Fruit fly (Drosophila melanogaster) whole organism, embryonic: ENCODE data around the gene CG5506.

Source experiments
- Aef1 ChIP-seq: fragments of 200-800 bp; sonication (Bioruptor generic); IDR thresholded peaks from 3 replicates; pipeline ENCODE4 v1.3.6; 2022; ENCODE audit warnings: missing biosample characterization, missing genetic modification characterization
- CG1024 ChIP-seq: fragments of 200-800 bp; sonication (Bioruptor generic); IDR thresholded peaks from 2 replicates; pipeline ENCODE4 v1.3.6; 2022; ENCODE audit warnings: missing biosample characterization, missing genetic modification characterization
- CG10274 ChIP-seq: fragments of 200-800 bp; sonication (Bioruptor generic); optimal IDR thresholded peaks from 3 replicates; lab custom pipeline; 2017; ENCODE audit warnings: missing biosample characterization, mild to moderate bottlenecking, missing genetic modification characterization
- CG10543 ChIP-seq: fragments of 200-800 bp; sonication (Bioruptor generic); optimal IDR thresholded peaks from 3 replicates; lab custom pipeline; 2017; ENCODE audit warnings: missing biosample characterization, mild to moderate bottlenecking, missing genetic modification characterization, moderate library complexity
- CG11723 ChIP-seq: fragments of 200-800 bp; sonication (Bioruptor generic); optimal IDR thresholded peaks from 2 replicates; lab custom pipeline; 2017; ENCODE audit warnings: missing biosample characterization, mild to moderate bottlenecking, missing genetic modification characterization
- CG12942 ChIP-seq: fragments of 200-800 bp; sonication (Bioruptor generic); optimal IDR thresholded peaks from 3 replicates; lab custom pipeline; 2016; ENCODE audit warnings: missing biosample characterization, missing genetic modification characterization
- CG17328 ChIP-seq: fragments of 200-800 bp; sonication (Bioruptor generic); IDR thresholded peaks from 2 replicates; pipeline ENCODE4 v1.3.6; 2022; ENCODE audit warnings: missing biosample characterization, missing genetic modification characterization
- CG2678 ChIP-seq: fragments of 200-800 bp; sonication (Bioruptor generic); optimal IDR thresholded peaks from 3 replicates; lab custom pipeline; 2019; ENCODE audit warnings: missing biosample characterization, mild to moderate bottlenecking, missing genetic modification characterization, moderate library complexity
- CG2889 ChIP-seq: fragments of 200-800 bp; sonication (Bioruptor generic); IDR thresholded peaks from 3 replicates; pipeline ENCODE4 v1.3.6; 2022; ENCODE audit warnings: missing biosample characterization, missing genetic modification characterization
- CG34376 ChIP-seq: fragments of 200-800 bp; sonication (Bioruptor generic); optimal IDR thresholded peaks from 2 replicates; lab custom pipeline; 2018; ENCODE audit warnings: missing biosample characterization, mild to moderate bottlenecking, missing genetic modification characterization
- CG7839 ChIP-seq: fragments of 200-800 bp; sonication (Bioruptor generic); optimal IDR thresholded peaks from 3 replicates; lab custom pipeline; 2018; ENCODE audit warnings: missing biosample characterization, mild to moderate bottlenecking, missing genetic modification characterization, moderate library complexity
- CG8944 ChIP-seq: fragments of 200-800 bp; sonication (Bioruptor generic); optimal IDR thresholded peaks from 3 replicates; lab custom pipeline; 2016; ENCODE audit warnings: missing biosample characterization, missing genetic modification characterization
- CrebB ChIP-seq: fragments of 200-800 bp; sonication (Bioruptor generic); optimal IDR thresholded peaks from 3 replicates; lab custom pipeline; 2018; ENCODE audit warnings: missing biosample characterization, mild to moderate bottlenecking, missing genetic modification characterization
- Dbx ChIP-seq: fragments of 200-800 bp; sonication (Bioruptor generic); IDR thresholded peaks from 3 replicates; pipeline ENCODE4 v1.3.6; 2022; ENCODE audit warnings: missing biosample characterization, missing genetic modification characterization
- Dek ChIP-seq: fragments of 200-800 bp; sonication (Bioruptor generic); optimal IDR thresholded peaks from 3 replicates; lab custom pipeline; 2019; ENCODE audit warnings: missing biosample characterization, mild to moderate bottlenecking, missing genetic modification characterization, moderate library complexity
- Eip74EF ChIP-seq, 2 experiments: fragments of 200-800 bp in 1 of 2; fragments of >200 bp in 1 of 2; sonication (Bioruptor generic) in 1 of 2; optimal IDR thresholded peaks; 2 replicates each; lab custom pipeline; 2017 to 2019; ENCODE audit warnings: missing biosample characterization in 2 of 2, missing genetic modification characterization in 2 of 2, mild to moderate bottlenecking in 1 of 2, moderate library complexity in 1 of 2
- Hand ChIP-seq: fragments of 200-800 bp; sonication (Bioruptor generic); optimal IDR thresholded peaks from 2 replicates; lab custom pipeline; 2017; ENCODE audit warnings: mild to moderate bottlenecking, missing biosample characterization, missing genetic modification reagents, missing genetic modification characterization
- Hr3 ChIP-seq: fragments of 200-800 bp; sonication (Bioruptor generic); optimal IDR thresholded peaks from 3 replicates; lab custom pipeline; 2016; ENCODE audit warnings: missing biosample characterization, missing genetic modification characterization
- Hr78 ChIP-seq, 2 experiments: fragments of 200-800 bp in 1 of 2; fragments of >200 bp in 1 of 2; sonication (Bioruptor generic) in 1 of 2; optimal IDR thresholded peaks; 2 replicates each; lab custom pipeline; 2017 to 2019; ENCODE audit warnings: missing biosample characterization in 2 of 2, missing genetic modification characterization in 2 of 2, mild to moderate bottlenecking in 1 of 2, moderate library complexity in 1 of 2
- MESR4 ChIP-seq: fragments of 200-800 bp; sonication (Bioruptor generic); optimal IDR thresholded peaks from 2 replicates; lab custom pipeline; 2018; ENCODE audit warnings: missing biosample characterization, mild to moderate bottlenecking, missing genetic modification characterization, moderate library complexity
- MTF-1 ChIP-seq: fragments of 200-800 bp; sonication (Bioruptor generic); optimal IDR thresholded peaks from 2 replicates; lab custom pipeline; 2018; ENCODE audit warnings: missing biosample characterization, mild to moderate bottlenecking, missing genetic modification characterization, borderline replicate concordance
- Mes4 ChIP-seq: fragments of 200-800 bp; sonication (Bioruptor generic); optimal IDR thresholded peaks from 2 replicates; lab custom pipeline; 2016; ENCODE audit warnings: missing biosample characterization, missing genetic modification characterization
- Stat92E ChIP-seq, 3 experiments: fragments of >200 bp in 2 of 3; fragments of 200-800 bp in 1 of 3; sonication (Bioruptor generic) in 1 of 3; optimal IDR thresholded peaks; 2 replicates each; lab custom pipeline; 2017 to 2019; ENCODE audit warnings: missing biosample characterization in 3 of 3, missing genetic modification characterization in 3 of 3, mild to moderate bottlenecking in 1 of 3, moderate library complexity in 1 of 3
- corto ChIP-seq: fragments of 200-800 bp; sonication (Bioruptor generic); optimal IDR thresholded peaks from 2 replicates; lab custom pipeline; 2016; ENCODE audit warnings: missing biosample characterization, mild to moderate bottlenecking, missing genetic modification characterization, moderate library complexity
- crc ChIP-seq: fragments of 200-800 bp; sonication (Bioruptor generic); optimal IDR thresholded peaks from 2 replicates; lab custom pipeline; 2016; ENCODE audit warnings: missing biosample characterization, missing genetic modification characterization
- cwo ChIP-seq: fragments of 200-800 bp; sonication (Bioruptor generic); optimal IDR thresholded peaks from 3 replicates; lab custom pipeline; 2017; ENCODE audit warnings: missing biosample characterization, missing genetic modification characterization, mild to moderate bottlenecking, moderate library complexity, missing genetic modification reagents
- ewg ChIP-seq: fragments of 200-800 bp; sonication (Bioruptor generic); optimal IDR thresholded peaks from 3 replicates; lab custom pipeline; 2017; ENCODE audit warnings: mild to moderate bottlenecking, missing biosample characterization, missing genetic modification reagents, missing genetic modification characterization
- exex ChIP-seq: fragments of 200-800 bp; sonication (Bioruptor generic); optimal IDR thresholded peaks from 4 replicates; lab custom pipeline; 2018; ENCODE audit warnings: missing biosample characterization, mild to moderate bottlenecking, missing genetic modification characterization, moderate library complexity
- fd96Cb ChIP-seq: fragments of 200-800 bp; sonication (Bioruptor generic); optimal IDR thresholded peaks from 2 replicates; lab custom pipeline; 2018; ENCODE audit warnings: missing biosample characterization, mild to moderate bottlenecking, missing genetic modification characterization, moderate library complexity
- gro ChIP-seq: fragments of 200-800 bp; sonication (Bioruptor generic); optimal IDR thresholded peaks from 2 replicates; lab custom pipeline; 2016; ENCODE audit warnings: missing biosample characterization, missing genetic modification characterization
- gsb ChIP-seq: fragments of 200-800 bp; sonication (Bioruptor generic); IDR thresholded peaks from 2 replicates; pipeline ENCODE4 v1.3.6; 2022; ENCODE audit warnings: missing biosample characterization, missing genetic modification characterization
- h ChIP-seq: fragments of >200 bp; optimal IDR thresholded peaks from 2 replicates; lab custom pipeline; 2017
- insv ChIP-seq, 2 experiments: fragments of 200-800 bp; sonication (Bioruptor generic); optimal IDR thresholded peaks; 3 replicates each; lab custom pipeline; 2016 to 2018; ENCODE audit warnings: missing biosample characterization in 2 of 2, missing genetic modification characterization in 2 of 2
- odd ChIP-seq: fragments of 200-800 bp; sonication (Bioruptor generic); optimal IDR thresholded peaks from 2 replicates; lab custom pipeline; 2017; ENCODE audit warnings: missing biosample characterization, mild to moderate bottlenecking, missing genetic modification characterization
- onecut ChIP-seq: fragments of 200-800 bp; sonication (Bioruptor generic); IDR thresholded peaks from 2 replicates; pipeline ENCODE4 v1.3.6; 2022; ENCODE audit warnings: missing biosample characterization, missing genetic modification characterization
- org-1 ChIP-seq: fragments of 200-800 bp; sonication (Bioruptor generic); optimal IDR thresholded peaks from 2 replicates; lab custom pipeline; 2017; ENCODE audit warnings: missing biosample characterization, missing genetic modification characterization
- pnt ChIP-seq: fragments of 200-800 bp; sonication (Bioruptor generic); optimal IDR thresholded peaks from 3 replicates; lab custom pipeline; 2016; ENCODE audit warnings: missing biosample characterization, missing genetic modification characterization
- row ChIP-seq: fragments of 200-800 bp; sonication (Bioruptor generic); IDR thresholded peaks from 3 replicates; pipeline ENCODE4 v1.3.6; 2022; ENCODE audit warnings: missing biosample characterization, missing genetic modification characterization
- sd ChIP-seq: fragments of 200-800 bp; sonication (Bioruptor generic); optimal IDR thresholded peaks from 3 replicates; lab custom pipeline; 2018; ENCODE audit warnings: missing biosample characterization, mild to moderate bottlenecking, missing genetic modification characterization, moderate library complexity
- sima ChIP-seq: fragments of 200-800 bp; sonication (Bioruptor generic); optimal IDR thresholded peaks from 2 replicates; lab custom pipeline; 2016; ENCODE audit warnings: missing biosample characterization, missing genetic modification characterization
- sisA ChIP-seq: fragments of 200-800 bp; sonication (Bioruptor generic); IDR thresholded peaks from 2 replicates; pipeline ENCODE4 v1.3.6; 2022; ENCODE audit warnings: missing biosample characterization, missing genetic modification characterization
- slou ChIP-seq: fragments of 200-800 bp; sonication (Bioruptor generic); optimal IDR thresholded peaks from 3 replicates; lab custom pipeline; 2016; ENCODE audit warnings: missing biosample characterization, missing genetic modification characterization
- sna ChIP-seq: fragments of 200-800 bp; sonication (Bioruptor generic); IDR thresholded peaks from 2 replicates; pipeline ENCODE4 v1.3.6; 2022; ENCODE audit warnings: missing biosample characterization, missing genetic modification characterization; ENCODE audit not compliant: partially characterized antibody
- tio ChIP-seq: fragments of 200-800 bp; sonication (Bioruptor generic); optimal IDR thresholded peaks from 2 replicates; lab custom pipeline; 2017; ENCODE audit warnings: missing biosample characterization, missing genetic modification characterization, inconsistent platforms
- unc-4 ChIP-seq: fragments of 200-800 bp; sonication (Bioruptor generic); IDR thresholded peaks from 2 replicates; pipeline ENCODE4 v1.3.6; 2022; ENCODE audit warnings: missing biosample characterization, missing genetic modification characterization; ENCODE audit not compliant: partially characterized antibody
- vfl ChIP-seq: fragments of 200-800 bp; sonication (Bioruptor generic); optimal IDR thresholded peaks from 2 replicates; lab custom pipeline; 2016; ENCODE audit warnings: missing biosample characterization, missing genetic modification characterization
- vvl ChIP-seq: fragments of 200-800 bp; sonication (Bioruptor generic); IDR thresholded peaks from 2 replicates; pipeline ENCODE4 v1.3.6; 2022; ENCODE audit warnings: missing biosample characterization, missing genetic modification characterization

CG5506 gene

dm6 chr3L:17856655-17857479 lies 27.3 kb downstream of the CG5506 start, which contains the start of gene CG5535 (continued):
- TF ChIP-seq vfl (GFP tag; lab: Kevin White, UChicago) = no peak
- TF ChIP-seq odd (GFP tag; lab: Kevin White, UChicago) = peak; percentile 85
- no peak for TF ChIP-seq unc-4 (GFP tag; lab: Robert Waterston, UW)
- TF ChIP-seq MTF-1 = peak; percentile 59
- peak; percentile 94 for TF ChIP-seq tio
- 0 out of 3 replicates have a peak, but pooled peaks have one; percentile 23 for TF ChIP-seq CG2889 (GFP tag; lab: Robert Waterston, UW)
- peak; percentile 3 for TF ChIP-seq gro (GFP tag; lab: Kevin White, UChicago)
- TF ChIP-seq gsb = peak; percentile 7
- peak; percentile 63 for TF ChIP-seq ewg
- TF ChIP-seq Hand = peak; percentile 75
- peak; percentile 49 for TF ChIP-seq CG34376 (GFP tag; lab: Kevin White, UChicago)
- peak; percentile 67 for TF ChIP-seq onecut (GFP tag; lab: Robert Waterston, UW)
- no peak; the same call in 1 of the 3 replicates for TF ChIP-seq Dbx
- TF ChIP-seq Mes4 (GFP tag; lab: Kevin White, UChicago) = no peak
- TF ChIP-seq cwo (GFP tag; lab: Kevin White, UChicago) = peak; percentile 69
- peak; percentile 78 for TF ChIP-seq CG11723 (GFP tag; lab: Kevin White, UChicago)
- TF ChIP-seq Stat92E (GFP tag; optimal IDR thresholded peaks at IDR 0.05; lab: Kevin White, UChicago) = peak in 1 of 3 experiments; percentile 12
- no peak for TF ChIP-seq CrebB (tag; lab: Kevin White, UChicago)
- peak; percentile 60 for TF ChIP-seq CG10543 (GFP tag; lab: Kevin White, UChicago)
- TF ChIP-seq Hr78 (GFP tag; optimal IDR thresholded peaks at IDR 0.05; lab: Kevin White, UChicago) = peak in 1 of 2 experiments; percentile 77
- TF ChIP-seq insv (GFP tag; optimal IDR thresholded peaks at IDR 0.05; lab: Kevin White, UChicago) = peak in 1 of 2 experiments; percentile 47
- no peak for TF ChIP-seq h (lab: Kevin White, UChicago)
- TF ChIP-seq CG12942 = peak; percentile 37
- TF ChIP-seq sisA (GFP tag; lab: Robert Waterston, UW) = peak; percentile 47
- peak; percentile 28 for TF ChIP-seq crc
- no peak for TF ChIP-seq corto
- peak; percentile 76 for TF ChIP-seq fd96Cb
- TF ChIP-seq sna (GFP tag; lab: Robert Waterston, UW) = no peak
- TF ChIP-seq Aef1 (GFP tag; lab: Robert Waterston, UW) = peak; percentile 44
- TF ChIP-seq CG10274 (GFP tag; lab: Kevin White, UChicago) = no peak
- peak; percentile 90 for TF ChIP-seq CG7839 (tag; lab: Kevin White, UChicago)
- TF ChIP-seq sd (tag; lab: Kevin White, UChicago) = peak; percentile 28
- no peak for TF ChIP-seq sima (GFP tag; lab: Kevin White, UChicago)
- peak; percentile 42 for TF ChIP-seq pnt (GFP tag; lab: Kevin White, UChicago)
- TF ChIP-seq Eip74EF (GFP tag; optimal IDR thresholded peaks at IDR 0.05; lab: Kevin White, UChicago) = peak in 1 of 2 experiments; percentile 82
- peak; percentile 47 for TF ChIP-seq CG8944
- TF ChIP-seq Hr3 = peak; percentile 85
- TF ChIP-seq CG1024 (GFP tag; lab: Robert Waterston, UW) = peak; percentile 64; the same call in 1 of the 2 replicates
- TF ChIP-seq vvl (GFP tag; lab: Robert Waterston, UW) = peak; percentile 80
- TF ChIP-seq exex (tag; lab: Kevin White, UChicago) = peak; percentile 24
- peak; percentile 94 for TF ChIP-seq CG2678 (tag; lab: Kevin White, UChicago)
- TF ChIP-seq MESR4 = peak; percentile 9
- TF ChIP-seq slou (GFP tag; lab: Kevin White, UChicago) = peak; percentile 66
- peak; percentile 82 for TF ChIP-seq org-1 (GFP tag; lab: Kevin White, UChicago)
- TF ChIP-seq Dek (tag; lab: Kevin White, UChicago) = peak; percentile 71
- peak; percentile 69 for TF ChIP-seq CG17328 (GFP tag; lab: Robert Waterston, UW)
- peak; percentile 88 for TF ChIP-seq row (GFP tag; lab: Robert Waterston, UW)
